Worm (Caenorhabditis elegans) whole organism, early embryonic: ENCODE measurements around the gene fat-4.

Source experiments
- B0310.2 ChIP-seq: sonication (generic microtip); optimal IDR thresholded peaks from 2 replicates; lab custom pipeline; 2016; ENCODE audit warnings: mild to moderate bottlenecking, missing genetic modification characterization, missing compliant biosample characterization
- F13C5.2 ChIP-seq: sonication (generic microtip); optimal IDR thresholded peaks from 2 replicates; lab custom pipeline; 2017; ENCODE audit warnings: mild to moderate bottlenecking, missing genetic modification characterization, inconsistent platforms, missing compliant biosample characterization
- aly-1 ChIP-seq: sonication (generic microtip); optimal IDR thresholded peaks from 2 replicates; lab custom pipeline; 2016; ENCODE audit warnings: missing genetic modification characterization, missing compliant biosample characterization
- ama-1 ChIP-seq: fragments of 150-350 bp; optimal IDR thresholded peaks from 2 replicates; lab custom pipeline; 2014
- ceh-13 ChIP-seq: fragments of 200-800 bp; sonication (Bioruptor generic); optimal IDR thresholded peaks from 2 replicates; lab custom pipeline; 2018; ENCODE audit warnings: mild to moderate bottlenecking, missing genetic modification characterization, missing compliant biosample characterization
- ceh-36 ChIP-seq: sonication (generic microtip); optimal IDR thresholded peaks from 2 replicates; lab custom pipeline; 2016; ENCODE audit warnings: missing genetic modification characterization, inconsistent platforms, missing compliant biosample characterization
- ets-7 ChIP-seq: sonication (generic microtip); optimal IDR thresholded peaks from 2 replicates; lab custom pipeline; 2016; ENCODE audit warnings: missing genotype, missing genetic modification characterization, missing compliant biosample characterization
- flt-1 ChIP-seq: fragments of 200-800 bp; sonication (Bioruptor generic); IDR thresholded peaks from 2 replicates; pipeline ENCODE4 v1.3.6; 2022; ENCODE audit warnings: missing genetic modification characterization, missing compliant biosample characterization
- hmbx-1 ChIP-seq: sonication (generic microtip); optimal IDR thresholded peaks from 2 replicates; lab custom pipeline; 2016; ENCODE audit warnings: mild to moderate bottlenecking, missing genetic modification characterization, missing compliant biosample characterization
- hmg-4 ChIP-seq: fragments of 200-800 bp; sonication (Bioruptor generic); optimal IDR thresholded peaks from 2 replicates; lab custom pipeline; 2018; ENCODE audit warnings: mild to moderate bottlenecking, missing genetic modification characterization, missing compliant biosample characterization
- hnd-1 ChIP-seq: sonication (generic microtip); optimal IDR thresholded peaks from 2 replicates; lab custom pipeline; 2016; ENCODE audit warnings: missing genetic modification characterization, missing compliant biosample characterization
- pes-1 ChIP-seq: fragments of 200-800 bp; sonication (Bioruptor generic); IDR thresholded peaks from 2 replicates; pipeline ENCODE4 v1.3.6; 2022; ENCODE audit warnings: missing genetic modification reagents, missing genetic modification characterization, missing compliant biosample characterization
- scrt-1 ChIP-seq: fragments of 200-800 bp; sonication (Bioruptor generic); IDR thresholded peaks from 2 replicates; pipeline ENCODE4 v1.3.6; 2022; ENCODE audit warnings: missing genetic modification characterization, missing compliant biosample characterization
- sea-1 ChIP-seq: fragments of 200-800 bp; sonication (Bioruptor generic); conservative IDR thresholded peaks from 2 replicates; pipeline ENCODE4 v1.3.6; 2022; ENCODE audit warnings: missing genetic modification characterization, missing compliant biosample characterization
- tbx-11 ChIP-seq: fragments of 200-800 bp; sonication (Bioruptor generic); IDR thresholded peaks from 2 replicates; pipeline ENCODE4 v1.3.6; 2022; ENCODE audit warnings: missing genetic modification characterization, missing compliant biosample characterization
- tbx-37 ChIP-seq: fragments of 200-800 bp; sonication (Bioruptor generic); conservative IDR thresholded peaks from 2 replicates; pipeline ENCODE4 v1.3.6; 2022; ENCODE audit warnings: missing genetic modification reagents, missing genetic modification characterization, missing compliant biosample characterization
- tra-4 ChIP-seq: sonication (generic microtip); optimal IDR thresholded peaks from 2 replicates; lab custom pipeline; 2017; ENCODE audit warnings: missing genetic modification characterization, missing compliant biosample characterization

The fat-4 gene

DNA sequence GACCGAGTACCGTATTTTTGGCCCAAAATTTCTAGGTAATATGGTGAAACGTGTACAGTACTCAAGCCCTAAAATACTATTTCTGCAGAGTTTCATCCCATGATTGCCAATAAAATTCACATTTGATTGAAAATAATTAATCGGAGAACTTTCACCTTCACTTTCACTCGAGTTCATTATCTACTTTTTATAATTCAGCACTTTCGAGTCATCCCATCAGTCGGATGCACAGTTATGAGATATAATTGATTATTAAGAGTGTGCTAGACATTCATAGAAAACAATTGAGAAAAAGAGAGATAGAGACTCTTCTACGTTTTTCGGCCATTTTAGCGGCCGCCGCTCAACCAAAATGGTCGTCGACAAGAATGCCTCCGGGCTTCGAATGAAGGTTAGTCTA, 3.5 kb downstream of the fat-4 start, which contains the start of gene fat-3:
TSS of gene fat-3 (plus strand) at position 313 of the 400 bp plus-strand sequence.
- no peak for TF ChIP-seq ceh-13 (GFP tag; lab: Kevin White, UChicago)
- TF ChIP-seq tbx-37 (GFP tag; lab: Robert Waterston, UW), result no peak
- TF ChIP-seq flt-1 (GFP tag; lab: Robert Waterston, UW), result no peak

ce11 chrIV:9803544-9803943, 4.3 kb downstream of the fat-4 start:
- TF ChIP-seq flt-1 (GFP tag; lab: Robert Waterston, UW), result no peak
- no peak for TF ChIP-seq aly-1
- no peak for TF ChIP-seq tbx-37 (GFP tag; lab: Robert Waterston, UW)
- no peak for TF ChIP-seq tbx-11 (GFP tag; lab: Robert Waterston, UW)
- TF ChIP-seq ceh-36, result no peak
- no peak for TF ChIP-seq scrt-1 (GFP tag; lab: Robert Waterston, UW)
- no peak for TF ChIP-seq ceh-13 (GFP tag; lab: Kevin White, UChicago)
- TF ChIP-seq B0310.2, result no peak
- TF ChIP-seq pes-1 (GFP tag; lab: Robert Waterston, UW), result no peak
- TF ChIP-seq sea-1, result no peak
- no peak for TF ChIP-seq hnd-1 (tag; lab: Kevin White, UChicago)
- no peak for TF ChIP-seq ama-1 (lab: Kevin White, UChicago)
- TF ChIP-seq ets-7 (tag; lab: Kevin White, UChicago), result no peak
- no peak for TF ChIP-seq tra-4 (tag; lab: Kevin White, UChicago)
- TF ChIP-seq F13C5.2 (tag; lab: Kevin White, UChicago), result no peak
- TF ChIP-seq hmg-4 (GFP tag; lab: Kevin White, UChicago), result no peak
- no peak for TF ChIP-seq hmbx-1

- no peak for TF ChIP-seq hnd-1 (tag; lab: Kevin White, UChicago)
- no peak for TF ChIP-seq tbx-11 (GFP tag; lab: Robert Waterston, UW)
- TF ChIP-seq ceh-36, result no peak
- TF ChIP-seq B0310.2, result no peak
- TF ChIP-seq hmg-4 (GFP tag; lab: Kevin White, UChicago), result no peak
- no peak for TF ChIP-seq hmbx-1
- no peak for TF ChIP-seq pes-1 (GFP tag; lab: Robert Waterston, UW)
- TF ChIP-seq ceh-13 (GFP tag; lab: Kevin White, UChicago), result no peak
- TF ChIP-seq ama-1 (lab: Kevin White, UChicago), result no peak
- no peak for TF ChIP-seq ets-7 (tag; lab: Kevin White, UChicago)
- no peak for TF ChIP-seq sea-1
- TF ChIP-seq scrt-1 (GFP tag; lab: Robert Waterston, UW), result no peak
- TF ChIP-seq tbx-37 (GFP tag; lab: Robert Waterston, UW), result no peak
- TF ChIP-seq F13C5.2 (tag; lab: Kevin White, UChicago), result no peak
- TF ChIP-seq aly-1, result no peak
- no peak for TF ChIP-seq flt-1 (GFP tag; lab: Robert Waterston, UW)
- TF ChIP-seq tra-4 (tag; lab: Kevin White, UChicago), result no peak
Observed at ce11 chrIV:9810633-9811032, 11.4 kb downstream of the fat-4 start, which contains the start of gene dct-15. Gene dct-15 (minus strand): TSS chrIV:9810733.

DNA sequence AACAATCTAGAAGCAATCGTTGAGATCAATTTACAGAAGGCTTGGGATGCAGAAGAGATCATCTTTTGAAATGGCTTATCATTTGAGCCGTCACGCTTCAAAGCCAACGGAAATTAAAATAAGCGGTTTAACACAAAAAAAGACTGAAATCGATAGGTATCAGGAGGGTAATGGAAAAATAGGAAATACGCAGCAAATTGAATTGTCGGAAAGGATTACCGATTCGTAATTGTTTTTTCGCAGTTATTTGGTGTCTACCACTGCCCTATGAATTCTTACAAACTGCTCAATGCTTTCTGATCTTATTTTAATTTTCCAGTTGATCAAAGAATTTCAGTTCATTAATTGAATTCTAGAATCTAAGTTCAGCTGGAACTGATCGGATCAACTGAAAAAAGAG, 12.3 kb downstream of the fat-4 start:
- TF ChIP-seq B0310.2 (no peak), aly-1 (no peak), ama-1 (lab: Kevin White, UChicago) (no peak), ceh-13 (GFP tag; lab: Kevin White, UChicago) (no peak), hmg-4 (GFP tag; lab: Kevin White, UChicago) (no peak), hmbx-1 (no peak), ceh-36 (no peak), F13C5.2 (tag; lab: Kevin White, UChicago) (no peak), scrt-1 (GFP tag; lab: Robert Waterston, UW) (no peak), hnd-1 (tag; lab: Kevin White, UChicago) (no peak), tra-4 (tag; lab: Kevin White, UChicago) (no peak), sea-1 (no peak), tbx-37 (GFP tag; lab: Robert Waterston, UW) (no peak), tbx-11 (GFP tag; lab: Robert Waterston, UW) (no peak)

DNA sequence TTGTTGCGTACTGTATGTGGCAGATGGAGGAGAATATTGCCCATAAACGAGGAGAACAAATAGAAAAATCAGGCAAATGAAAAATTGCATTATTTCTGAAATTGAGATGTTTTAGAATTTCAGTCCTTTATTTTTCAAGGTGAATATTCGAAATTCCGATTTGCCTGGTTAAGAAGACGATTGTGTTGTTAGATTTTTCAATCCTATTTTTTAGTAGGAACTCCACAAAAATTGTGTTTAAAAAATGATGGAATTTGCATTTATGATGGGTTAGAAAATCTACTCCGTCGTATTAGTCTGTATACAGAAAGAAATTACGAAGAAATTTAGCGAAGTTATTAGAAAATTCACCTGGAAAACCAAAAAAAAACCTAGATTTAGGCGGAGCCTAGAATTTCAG, 16.2 kb downstream of the fat-4 start, which contains the start of gene egl-20:
TSS of gene egl-20 (minus strand) at position 101 of the 400 bp plus-strand sequence.
- TF ChIP-seq scrt-1 (GFP tag; lab: Robert Waterston, UW) (no peak), tbx-37 (GFP tag; lab: Robert Waterston, UW) (no peak), ceh-36 (no peak), ets-7 (tag; lab: Kevin White, UChicago) (no peak), aly-1 (no peak), sea-1 (no peak), hnd-1 (tag; lab: Kevin White, UChicago) (no peak), flt-1 (GFP tag; lab: Robert Waterston, UW) (no peak), pes-1 (GFP tag; lab: Robert Waterston, UW) (no peak)

DNA sequence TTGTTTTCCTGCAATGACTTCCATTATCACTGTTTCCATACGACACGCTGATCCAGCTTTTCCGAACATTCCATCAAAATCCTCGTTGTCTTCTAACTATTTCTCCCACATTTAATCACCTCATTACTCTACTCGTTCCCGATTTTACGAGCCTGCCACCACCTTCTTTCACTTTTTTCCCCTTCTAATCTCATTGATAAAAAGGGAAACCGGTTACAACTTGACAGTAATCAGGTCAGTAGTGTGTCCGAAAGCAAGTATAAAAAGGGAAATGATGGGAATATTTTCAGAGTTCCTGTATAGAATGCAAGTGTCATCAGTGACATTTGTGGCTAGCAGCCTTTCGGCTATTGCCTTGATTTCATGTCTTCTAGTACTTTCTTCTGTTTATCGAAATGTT, 22.4 kb downstream of the fat-4 start, which contains the start of gene col-123:
TSS of gene col-123 (plus strand) at position 301 of the 400 bp plus-strand sequence.
- TF ChIP-seq ceh-36 (no peak), B0310.2 (no peak), aly-1 (no peak), ceh-13 (GFP tag; lab: Kevin White, UChicago) (no peak), tra-4 (tag; lab: Kevin White, UChicago) (no peak), ets-7 (tag; lab: Kevin White, UChicago) (no peak), F13C5.2 (tag; lab: Kevin White, UChicago) (no peak), hmg-4 (GFP tag; lab: Kevin White, UChicago) (no peak), pes-1 (GFP tag; lab: Robert Waterston, UW) (no peak), hmbx-1 (no peak), hnd-1 (tag; lab: Kevin White, UChicago) (no peak), flt-1 (GFP tag; lab: Robert Waterston, UW) (no peak), sea-1 (no peak), tbx-11 (GFP tag; lab: Robert Waterston, UW) (no peak), tbx-37 (GFP tag; lab: Robert Waterston, UW) (no peak)

ce11 chrIV:9822585-9822984, 23.4 kb downstream of the fat-4 start:
- no peak for TF ChIP-seq scrt-1 (GFP tag; lab: Robert Waterston, UW)
- no peak for TF ChIP-seq tra-4 (tag; lab: Kevin White, UChicago)
- no peak for TF ChIP-seq pes-1 (GFP tag; lab: Robert Waterston, UW)
- TF ChIP-seq aly-1, result no peak
- no peak for TF ChIP-seq hmg-4 (GFP tag; lab: Kevin White, UChicago)
- TF ChIP-seq ets-7 (tag; lab: Kevin White, UChicago), result no peak
- no peak for TF ChIP-seq hmbx-1
- no peak for TF ChIP-seq B0310.2
- TF ChIP-seq ama-1 (lab: Kevin White, UChicago), result no peak
- no peak for TF ChIP-seq flt-1 (GFP tag; lab: Robert Waterston, UW)
- TF ChIP-seq ceh-36, result no peak
- TF ChIP-seq hnd-1 (tag; lab: Kevin White, UChicago), result no peak
- no peak for TF ChIP-seq sea-1
